Fruit fly (Drosophila melanogaster) whole organism, embryonic: ENCODE data around the gene Kdsr.

Experiments
- Aef1 ChIP-seq: fragments of 200-800 bp; sonication (Bioruptor generic); IDR thresholded peaks from 3 replicates; pipeline ENCODE4 v1.3.6; 2022; ENCODE audit warnings: missing biosample characterization, missing genetic modification characterization
- Asciz ChIP-seq: fragments of 200-800 bp; sonication (Bioruptor generic); optimal IDR thresholded peaks from 2 replicates; lab custom pipeline; 2017; ENCODE audit warnings: missing biosample characterization, mild to moderate bottlenecking, missing genetic modification characterization, missing genetic modification reagents
- Blimp-1 ChIP-seq: fragments of 200-800 bp; sonication (Bioruptor generic); optimal IDR thresholded peaks from 3 replicates; lab custom pipeline; 2018; ENCODE audit warnings: missing biosample characterization, missing genetic modification characterization, mild to moderate bottlenecking, moderate library complexity, missing genetic modification reagents
- CG10209 ChIP-seq: fragments of 200-800 bp; sonication (Bioruptor generic); optimal IDR thresholded peaks from 3 replicates; lab custom pipeline; 2017; ENCODE audit warnings: missing biosample characterization, mild to moderate bottlenecking, missing genetic modification characterization, missing genetic modification reagents
- CG14014 ChIP-seq: fragments of 200-800 bp; sonication (Bioruptor generic); IDR thresholded peaks from 2 replicates; pipeline ENCODE4 v1.3.6; 2022; ENCODE audit warnings: missing biosample characterization, missing genetic modification characterization
- CG15479 ChIP-seq: fragments of 200-800 bp; sonication (Bioruptor generic); optimal IDR thresholded peaks from 3 replicates; lab custom pipeline; 2019; ENCODE audit warnings: missing biosample characterization, mild to moderate bottlenecking, missing genetic modification characterization, moderate library complexity
- CG15601 ChIP-seq: fragments of 200-800 bp; sonication (Bioruptor generic); optimal IDR thresholded peaks from 3 replicates; lab custom pipeline; 2019; ENCODE audit warnings: missing biosample characterization, mild to moderate bottlenecking, missing genetic modification characterization, moderate library complexity
- CG15696 ChIP-seq: fragments of 200-800 bp; sonication (Bioruptor generic); optimal IDR thresholded peaks from 2 replicates; lab custom pipeline; 2019; ENCODE audit warnings: missing biosample characterization, mild to moderate bottlenecking, missing genetic modification characterization, moderate library complexity
- CG17328 ChIP-seq: fragments of 200-800 bp; sonication (Bioruptor generic); IDR thresholded peaks from 2 replicates; pipeline ENCODE4 v1.3.6; 2022; ENCODE audit warnings: missing biosample characterization, missing genetic modification characterization
- CG18476 ChIP-seq: fragments of 200-800 bp; sonication (Bioruptor generic); optimal IDR thresholded peaks from 2 replicates; lab custom pipeline; 2016; ENCODE audit warnings: missing biosample characterization, mild to moderate bottlenecking, missing genetic modification characterization
- CG34224 ChIP-seq: fragments of 200-800 bp; sonication (Bioruptor generic); IDR thresholded peaks from 3 replicates; pipeline ENCODE4 v1.3.6; 2022; ENCODE audit warnings: missing biosample characterization, missing genetic modification characterization; ENCODE audit not compliant: partially characterized antibody
- CG34376 ChIP-seq: fragments of 200-800 bp; sonication (Bioruptor generic); optimal IDR thresholded peaks from 2 replicates; lab custom pipeline; 2018; ENCODE audit warnings: missing biosample characterization, mild to moderate bottlenecking, missing genetic modification characterization
- CG34422 ChIP-seq: fragments of 200-800 bp; sonication (Bioruptor generic); IDR thresholded peaks from 3 replicates; pipeline ENCODE4 v1.3.6; 2022; ENCODE audit warnings: missing biosample characterization, missing genetic modification characterization
- CG3726 ChIP-seq: fragments of 200-800 bp; sonication (Bioruptor generic); IDR thresholded peaks from 3 replicates; pipeline ENCODE4, ENCODE4 v1.3.6; 2022; ENCODE audit warnings: missing biosample characterization, missing genetic modification characterization
- CG4617 ChIP-seq: fragments of 200-800 bp; sonication (Bioruptor generic); optimal IDR thresholded peaks from 3 replicates; lab custom pipeline; 2016; ENCODE audit warnings: missing biosample characterization, missing genetic modification characterization, borderline replicate concordance
- CG4707 ChIP-seq: fragments of 200-800 bp; sonication (Bioruptor generic); optimal IDR thresholded peaks from 2 replicates; lab custom pipeline; 2018; ENCODE audit warnings: missing biosample characterization, mild to moderate bottlenecking, missing genetic modification characterization, moderate library complexity
- CG4854 ChIP-seq: fragments of 200-800 bp; sonication (Bioruptor generic); optimal IDR thresholded peaks from 2 replicates; lab custom pipeline; 2016; ENCODE audit warnings: missing biosample characterization, missing genetic modification characterization, inconsistent platforms
- CG6765 ChIP-seq: fragments of 200-800 bp; sonication (Bioruptor generic); optimal IDR thresholded peaks from 3 replicates; lab custom pipeline; 2017; ENCODE audit warnings: missing biosample characterization, mild to moderate bottlenecking, missing genetic modification characterization
- CG7372 ChIP-seq: fragments of 200-800 bp; sonication (Bioruptor generic); IDR thresholded peaks from 2 replicates; pipeline ENCODE4 v1.3.6; 2022; ENCODE audit warnings: missing biosample characterization, missing genetic modification characterization
- CG7839 ChIP-seq: fragments of 200-800 bp; sonication (Bioruptor generic); optimal IDR thresholded peaks from 3 replicates; lab custom pipeline; 2018; ENCODE audit warnings: missing biosample characterization, mild to moderate bottlenecking, missing genetic modification characterization, moderate library complexity
- CG7963 ChIP-seq: fragments of 200-800 bp; sonication (Bioruptor generic); IDR thresholded peaks from 3 replicates; pipeline ENCODE4 v1.3.6; 2022; ENCODE audit warnings: missing biosample characterization, missing genetic modification characterization; ENCODE audit not compliant: partially characterized antibody
- CG7987 ChIP-seq: fragments of 200-800 bp; sonication (Bioruptor generic); optimal IDR thresholded peaks from 2 replicates; lab custom pipeline; 2018; ENCODE audit warnings: missing biosample characterization, mild to moderate bottlenecking, missing genetic modification characterization, moderate library complexity
- CG9437 ChIP-seq: fragments of 200-800 bp; sonication (Bioruptor generic); optimal IDR thresholded peaks from 2 replicates; lab custom pipeline; 2018; ENCODE audit warnings: missing biosample characterization, mild to moderate bottlenecking, missing genetic modification characterization
- CG9797 ChIP-seq: fragments of 200-800 bp; sonication (Bioruptor generic); optimal IDR thresholded peaks from 3 replicates; lab custom pipeline; 2018; ENCODE audit warnings: missing biosample characterization, mild to moderate bottlenecking, missing genetic modification characterization
- CG9817 ChIP-seq: fragments of 200-800 bp; sonication (Bioruptor generic); optimal IDR thresholded peaks from 2 replicates; lab custom pipeline; 2018; ENCODE audit warnings: missing biosample characterization, mild to moderate bottlenecking, missing genetic modification characterization, moderate library complexity
- Dad ChIP-seq: fragments of 200-800 bp; sonication (Bioruptor generic); optimal IDR thresholded peaks from 3 replicates; lab custom pipeline; 2016; ENCODE audit warnings: missing biosample characterization, missing genetic modification characterization
- Dbx ChIP-seq: fragments of 200-800 bp; sonication (Bioruptor generic); IDR thresholded peaks from 3 replicates; pipeline ENCODE4 v1.3.6; 2022; ENCODE audit warnings: missing biosample characterization, missing genetic modification characterization
- Ets65A ChIP-seq: fragments of 200-800 bp; sonication (Bioruptor generic); peaks from one replicate; lab custom pipeline; 2016; ENCODE audit warnings: missing biosample characterization, missing genetic modification characterization
- Gug ChIP-seq: fragments of 200-800 bp; sonication (Bioruptor generic); IDR thresholded peaks from 4 replicates; pipeline ENCODE4 v1.3.6; 2022; ENCODE audit warnings: missing biosample characterization, missing genetic modification characterization
- HLH4C ChIP-seq: fragments of 200-800 bp; sonication (Bioruptor generic); IDR thresholded peaks from 3 replicates; pipeline ENCODE4 v1.3.6; 2022; ENCODE audit warnings: missing biosample characterization, missing genetic modification characterization; ENCODE audit not compliant: partially characterized antibody
- MESR4 ChIP-seq: fragments of 200-800 bp; sonication (Bioruptor generic); optimal IDR thresholded peaks from 2 replicates; lab custom pipeline; 2018; ENCODE audit warnings: missing biosample characterization, mild to moderate bottlenecking, missing genetic modification characterization, moderate library complexity
- Meics ChIP-seq: fragments of 200-800 bp; sonication (Bioruptor generic); optimal IDR thresholded peaks from 2 replicates; lab custom pipeline; 2017; ENCODE audit warnings: missing biosample characterization, mild to moderate bottlenecking, missing genetic modification characterization
- Spps ChIP-seq: fragments of 200-800 bp; sonication (Bioruptor generic); optimal IDR thresholded peaks from 2 replicates; lab custom pipeline; 2018; ENCODE audit warnings: missing biosample characterization, mild to moderate bottlenecking, missing genetic modification characterization
- Sry-δ ChIP-seq: fragments of 200-800 bp; sonication (Bioruptor generic); optimal IDR thresholded peaks from 2 replicates; lab custom pipeline; 2016; ENCODE audit warnings: missing biosample characterization, missing genetic modification characterization
- al ChIP-seq: fragments of 200-800 bp; sonication (Bioruptor generic); IDR thresholded peaks from 2 replicates; pipeline ENCODE4 v1.3.6; 2022; ENCODE audit warnings: missing biosample characterization, missing genetic modification characterization
- ase ChIP-seq: fragments of 200-800 bp; sonication (Bioruptor generic); IDR thresholded peaks from 3 replicates; pipeline ENCODE4 v1.3.6; 2022; ENCODE audit warnings: missing biosample characterization, missing genetic modification characterization
- dan ChIP-seq: fragments of 200-800 bp; sonication (Bioruptor generic); IDR thresholded peaks from 2 replicates; pipeline ENCODE4 v1.3.6; 2022; ENCODE audit warnings: missing biosample characterization, missing genetic modification characterization
- danr ChIP-seq: fragments of 200-800 bp; sonication (Bioruptor generic); IDR thresholded peaks from 2 replicates; pipeline ENCODE4 v1.3.6; 2022; ENCODE audit warnings: missing biosample characterization, missing genetic modification characterization
- dmrt11E ChIP-seq: fragments of 200-800 bp; sonication (Bioruptor generic); optimal IDR thresholded peaks from 3 replicates; lab custom pipeline; 2018; ENCODE audit warnings: missing biosample characterization, mild to moderate bottlenecking, missing genetic modification characterization, moderate library complexity
- exex ChIP-seq: fragments of 200-800 bp; sonication (Bioruptor generic); optimal IDR thresholded peaks from 4 replicates; lab custom pipeline; 2018; ENCODE audit warnings: missing biosample characterization, mild to moderate bottlenecking, missing genetic modification characterization, moderate library complexity
- ken ChIP-seq: fragments of 200-800 bp; sonication (Bioruptor generic); IDR thresholded peaks from 3 replicates; pipeline ENCODE4 v1.3.6; 2022; ENCODE audit warnings: missing biosample characterization, missing genetic modification characterization
- nmo ChIP-seq: fragments of 200-800 bp; sonication (Bioruptor generic); optimal IDR thresholded peaks from 2 replicates; lab custom pipeline; 2018; ENCODE audit warnings: missing biosample characterization, mild to moderate bottlenecking, missing genetic modification characterization, moderate library complexity
- peb ChIP-seq: fragments of 200-800 bp; sonication (Bioruptor generic); IDR thresholded peaks from 2 replicates; pipeline ENCODE4 v1.3.6; 2022; ENCODE audit warnings: missing biosample characterization, missing genetic modification characterization
- phol ChIP-seq: fragments of 200-800 bp; sonication (Bioruptor generic); optimal IDR thresholded peaks from 3 replicates; lab custom pipeline; 2018; ENCODE audit warnings: missing biosample characterization, mild to moderate bottlenecking, missing genetic modification characterization, moderate library complexity
- sens ChIP-seq: fragments of 200-800 bp; sonication (Bioruptor generic); peaks from one replicate; lab custom pipeline; 2016; ENCODE audit warnings: missing biosample characterization, missing genetic modification characterization
- sens-2 ChIP-seq: fragments of 200-800 bp; sonication (Bioruptor generic); IDR thresholded peaks from 2 replicates; pipeline ENCODE4 v1.3.6; 2022; ENCODE audit warnings: missing biosample characterization, missing genetic modification characterization
- sima ChIP-seq: fragments of 200-800 bp; sonication (Bioruptor generic); optimal IDR thresholded peaks from 2 replicates; lab custom pipeline; 2016; ENCODE audit warnings: missing biosample characterization, missing genetic modification characterization
- so ChIP-seq: fragments of 200-800 bp; sonication (Bioruptor generic); IDR thresholded peaks from 3 replicates; pipeline ENCODE4 v1.3.6; 2022; ENCODE audit warnings: missing biosample characterization, missing genetic modification characterization
- trh ChIP-seq: fragments of 200-800 bp; sonication (Bioruptor generic); optimal IDR thresholded peaks from 2 replicates; lab custom pipeline; 2016; ENCODE audit warnings: missing biosample characterization, missing genetic modification characterization
- zen ChIP-seq: fragments of 200-800 bp; sonication (Bioruptor generic); optimal IDR thresholded peaks from 3 replicates; lab custom pipeline; 2018; ENCODE audit warnings: missing biosample characterization, mild to moderate bottlenecking, missing genetic modification characterization, moderate library complexity

Kdsr gene

DNA sequence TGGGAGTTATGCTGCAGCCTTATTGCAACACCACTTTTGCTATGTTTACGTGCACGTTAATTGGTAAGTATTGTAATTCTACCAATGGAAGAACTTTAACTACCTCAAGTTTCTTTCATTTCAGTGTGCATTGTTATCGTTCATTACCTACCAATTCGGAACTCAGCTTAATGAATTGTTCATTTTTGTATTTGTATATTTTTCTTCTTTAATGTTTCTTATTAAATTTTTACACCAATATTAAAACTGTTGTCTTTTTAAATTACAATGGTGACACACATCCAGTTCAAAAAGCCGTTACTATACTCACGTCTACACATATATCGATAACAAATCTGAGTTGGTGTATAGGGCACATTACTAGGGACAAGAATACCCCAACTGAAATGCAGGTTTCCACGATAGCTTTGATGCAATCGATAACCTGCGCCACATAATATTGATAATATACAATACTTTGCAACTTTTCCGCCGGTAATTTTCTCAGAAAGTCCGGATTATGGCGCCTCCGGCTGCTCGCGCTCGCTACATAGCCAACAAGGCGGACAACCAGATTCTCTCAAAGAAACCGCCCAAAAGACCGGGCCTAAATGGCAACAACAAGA lies 41.0 kb downstream of the Kdsr start, which contains the start of gene Alg9 (continued):
- peak; percentile 41 for TF ChIP-seq CG4617
- TF ChIP-seq al (GFP tag; lab: Robert Waterston, UW), result no peak
- TF ChIP-seq Asciz (GFP tag; lab: Kevin White, UChicago), result no peak
- TF ChIP-seq CG14014 (GFP tag; lab: Robert Waterston, UW), result no peak
- TF ChIP-seq Sry-δ (GFP tag; lab: Kevin White, UChicago), result peak; percentile 88
- TF ChIP-seq CG17328, result no peak
- TF ChIP-seq so (GFP tag; lab: Robert Waterston, UW), result no peak
- TF ChIP-seq CG15601, result no peak
- TF ChIP-seq peb (GFP tag; lab: Robert Waterston, UW), result no peak
- TF ChIP-seq CG7839 (tag; lab: Kevin White, UChicago), result no peak
- TF ChIP-seq CG9817, result no peak
- peak; percentile 95 for TF ChIP-seq HLH4C
- TF ChIP-seq CG15479 (GFP tag; lab: Kevin White, UChicago), result no peak
- no peak for TF ChIP-seq CG7987 (GFP tag; lab: Kevin White, UChicago)
- TF ChIP-seq MESR4, result peak; percentile 8
- TF ChIP-seq CG18476, result no peak
- TF ChIP-seq dmrt11E (tag; lab: Kevin White, UChicago), result no peak
- no peak for TF ChIP-seq Blimp-1
- TF ChIP-seq Aef1 (GFP tag; lab: Robert Waterston, UW), result no peak
- no peak for TF ChIP-seq CG3726 (GFP tag; lab: Robert Waterston, UW)
- TF ChIP-seq dan (GFP tag; lab: Robert Waterston, UW), result no peak
- TF ChIP-seq trh, result no peak
- no peak for TF ChIP-seq Spps (tag; lab: Kevin White, UChicago)
- TF ChIP-seq Dad (GFP tag; lab: Kevin White, UChicago), result peak; percentile 13
- peak; percentile 72 for TF ChIP-seq sens (GFP tag; lab: Kevin White, UChicago)
- no peak for TF ChIP-seq Ets65A (GFP tag; lab: Kevin White, UChicago)
- no peak for TF ChIP-seq exex (tag; lab: Kevin White, UChicago)
- no peak for TF ChIP-seq Dbx (GFP tag; lab: Robert Waterston, UW)
- no peak for TF ChIP-seq CG6765
- no peak for TF ChIP-seq sima (GFP tag; lab: Kevin White, UChicago)
- TF ChIP-seq CG10209 (GFP tag; lab: Kevin White, UChicago), result no peak
- no peak for TF ChIP-seq CG7372 (GFP tag; lab: Robert Waterston, UW)
- peak; percentile 94 for TF ChIP-seq CG34224
- peak; percentile 21 for TF ChIP-seq CG9797
- peak; percentile 33 for TF ChIP-seq phol (tag; lab: Kevin White, UChicago)
- no peak for TF ChIP-seq danr (GFP tag; lab: Robert Waterston, UW)
- TF ChIP-seq CG9437 (GFP tag; lab: Kevin White, UChicago), result no peak
- 0 out of 3 replicates have a peak, but pooled peaks have one; percentile 24 for TF ChIP-seq ken
- peak; percentile 23 for TF ChIP-seq nmo (GFP tag; lab: Kevin White, UChicago)
- TF ChIP-seq CG34422 (GFP tag; lab: Robert Waterston, UW), result peak; percentile 76; the same call in 1 of the 3 replicates
- TF ChIP-seq Gug (GFP tag; lab: Robert Waterston, UW), result peak; percentile 2; the same call in 1 of the 4 replicates
- peak; percentile 91 for TF ChIP-seq CG7963 (GFP tag; lab: Robert Waterston, UW)
- no peak for TF ChIP-seq ase (GFP tag; lab: Robert Waterston, UW)
- no peak for TF ChIP-seq Meics (GFP tag; lab: Kevin White, UChicago)
- TF ChIP-seq CG4707 (GFP tag; lab: Kevin White, UChicago), result no peak
- TF ChIP-seq CG15696 (tag; lab: Kevin White, UChicago), result no peak
- no peak for TF ChIP-seq CG4854 (GFP tag; lab: Kevin White, UChicago)
- no peak for TF ChIP-seq zen (tag; lab: Kevin White, UChicago)
- no peak for TF ChIP-seq CG34376 (GFP tag; lab: Kevin White, UChicago)
- TF ChIP-seq sens-2 (GFP tag; lab: Robert Waterston, UW), result no peak
